Worm (Caenorhabditis elegans): Measurements from ENCODE around the gene best-20.

ce11 chrIV:3766589-3766988 is 10.6 kb downstream of the best-20 start, which contains the start of gene vab-2:
- no peak for TF ChIP-seq tbx-37 (GFP tag; conservative IDR thresholded peaks at IDR 0.05)
- TF ChIP-seq ama-1 (optimal IDR thresholded peaks at IDR 0.05): no peak

All from whole organism, early embryonic.